Fruit fly (Drosophila melanogaster) ovary, adult (tissue): ENCODE data around the gene CG6244.

ENCODE experiments used
- CG17801 ChIP-seq: fragments of 200-800 bp; optimal IDR thresholded peaks from 2 replicates; lab custom pipeline; 2019; ENCODE audit warnings: missing biosample characterization, mild to moderate bottlenecking, missing genetic modification characterization, moderate library complexity; ENCODE audit not compliant: partially characterized antibody

CG6244 gene

dm6 chr3L:15802117-15802516 lies 6.0 kb upstream of the CG6244 start:
- TF ChIP-seq CG17801 (GFP tag; lab: Kevin White, UChicago): no peak

DNA sequence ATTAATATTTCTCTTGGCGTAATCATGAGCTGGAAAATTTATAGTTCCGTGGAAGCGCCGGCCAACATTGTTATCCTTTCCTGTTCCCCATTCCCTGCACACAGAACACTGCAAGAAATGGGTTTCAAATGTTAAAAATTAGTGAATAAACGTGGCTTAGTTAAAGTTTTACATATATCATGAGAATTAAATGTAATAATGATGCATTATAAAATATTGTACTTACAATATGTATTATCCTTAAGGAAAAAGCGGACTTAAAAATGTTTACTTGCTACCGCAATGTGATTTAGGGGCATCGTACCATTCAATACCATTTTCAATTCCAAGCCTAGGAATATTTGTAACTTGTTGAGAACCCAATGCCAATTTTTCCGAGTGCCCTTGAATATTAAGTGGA lies 5.5 kb upstream of the CG6244 start:
- TF ChIP-seq CG17801 (GFP tag; lab: Kevin White, UChicago): no peak

- TF ChIP-seq CG17801 (GFP tag; lab: Kevin White, UChicago): no peak
Measured at dm6 chr3L:15808667-15809066, 545 bp downstream of the CG6244 start.

dm6 chr3L:15809185-15809584 lies 1.1 kb downstream of the CG6244 start, which contains the start of gene CG13445:
TSS of gene CG13445 (plus strand) at chr3L:15809485.
- no peak for TF ChIP-seq CG17801 (GFP tag; lab: Kevin White, UChicago)

DNA sequence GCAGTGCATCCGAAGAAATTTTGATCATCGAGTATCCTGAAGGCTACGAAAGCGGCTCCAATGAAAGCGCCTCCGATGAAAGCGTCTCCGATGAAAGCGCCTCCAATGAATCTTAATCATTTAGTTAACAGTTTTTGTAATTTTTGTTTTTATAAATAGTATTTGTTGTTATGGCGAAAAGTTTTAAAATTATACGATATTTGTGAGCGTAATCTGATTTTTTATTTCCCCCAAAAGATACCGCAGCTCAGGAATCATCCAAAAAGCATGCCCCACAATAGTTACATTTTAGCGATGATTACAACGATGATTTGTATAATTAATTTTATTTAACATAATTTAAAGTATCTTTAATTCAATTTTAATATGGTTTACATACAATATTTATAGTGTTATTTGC lies 1.6 kb downstream of the CG6244 start:
- TF ChIP-seq CG17801 (GFP tag; lab: Kevin White, UChicago): no peak

DNA sequence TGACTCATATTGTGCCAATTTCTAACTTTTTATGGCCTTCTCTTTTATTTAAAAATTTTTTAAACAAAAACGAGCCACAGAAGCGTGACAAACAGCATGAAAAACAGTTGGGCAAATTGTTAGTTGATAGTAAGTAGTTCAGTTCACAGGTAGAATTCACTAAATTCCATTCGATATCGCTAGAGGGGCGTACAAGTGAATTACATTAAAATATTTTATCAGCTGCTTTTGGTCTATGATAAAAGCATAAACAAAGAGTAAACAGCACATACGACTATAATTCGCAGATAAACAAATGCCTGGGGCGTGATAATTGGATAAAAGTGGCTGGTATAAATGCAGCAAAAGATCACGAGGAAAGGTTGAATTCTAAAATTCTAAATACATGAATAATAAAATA lies 5.9 kb downstream of the CG6244 start:
- no peak for TF ChIP-seq CG17801 (GFP tag; lab: Kevin White, UChicago)

DNA sequence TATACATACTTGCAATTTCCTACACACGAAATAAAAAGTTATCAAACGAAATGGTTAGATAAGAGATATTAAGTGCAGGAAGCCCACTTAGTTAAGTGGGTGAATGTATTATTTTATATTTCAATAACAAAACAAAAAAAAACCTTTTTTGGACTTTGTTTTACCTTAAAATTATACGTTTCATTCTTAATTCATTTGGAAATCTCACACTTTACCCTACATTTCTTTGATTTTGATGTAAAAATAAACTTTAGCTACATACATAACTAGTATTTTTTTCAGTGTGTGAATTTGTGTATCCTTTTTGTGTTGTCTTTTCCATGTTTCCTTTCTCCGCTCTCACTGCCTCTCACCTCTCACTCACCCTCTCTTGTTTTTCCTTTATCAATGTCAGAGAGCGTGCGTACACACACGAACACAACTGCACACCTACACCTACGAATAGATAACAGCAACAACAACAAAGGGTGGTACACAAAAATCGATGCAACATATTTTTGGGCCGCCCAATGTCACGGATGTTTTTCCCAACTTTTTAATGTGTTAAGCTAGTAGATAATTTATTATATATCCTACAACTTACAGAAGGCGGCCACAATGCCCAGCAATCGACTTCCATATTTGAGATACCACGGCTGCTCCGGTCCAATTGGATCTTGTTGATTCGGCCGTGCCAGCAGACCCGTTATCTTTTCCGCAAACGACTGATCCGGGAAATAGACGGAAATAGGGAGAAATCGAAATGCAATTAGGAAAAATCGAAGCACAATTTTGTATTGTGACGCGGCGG lies 7.4 kb downstream of the CG6244 start:
- TF ChIP-seq CG17801 (GFP tag; lab: Kevin White, UChicago): peak; percentile 1

- TF ChIP-seq CG17801 (GFP tag; lab: Kevin White, UChicago): no peak
Measured at dm6 chr3L:15816143-15816487, 8.0 kb downstream of the CG6244 start, which contains the start of gene fwe. TSS of gene fwe (minus strand) at chr3L:15816410.

DNA sequence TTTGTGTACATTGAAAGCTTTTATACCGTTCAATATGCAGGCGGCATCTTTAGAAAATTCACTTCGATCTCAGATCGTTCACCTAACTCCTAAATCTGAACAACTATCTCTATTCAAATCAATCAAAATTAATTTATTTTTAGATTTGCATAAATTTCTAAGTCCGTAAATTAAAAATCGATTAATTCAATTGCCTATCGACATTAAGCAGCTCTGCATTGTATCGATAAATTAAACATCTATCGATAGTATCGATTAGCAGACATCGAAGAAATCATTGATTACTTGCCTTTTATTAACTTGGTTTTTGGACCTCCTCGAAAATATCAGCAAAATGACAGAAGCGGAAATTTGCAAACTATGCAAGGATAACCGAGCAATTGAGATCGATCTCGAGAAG lies 8.6 kb downstream of the CG6244 start, which contains the start of gene CkIIalpha-i1:
TSS of gene CkIIalpha-i1 (plus strand) at position 266 of the 400 bp plus-strand sequence.
- no peak for TF ChIP-seq CG17801 (GFP tag; lab: Kevin White, UChicago)

DNA sequence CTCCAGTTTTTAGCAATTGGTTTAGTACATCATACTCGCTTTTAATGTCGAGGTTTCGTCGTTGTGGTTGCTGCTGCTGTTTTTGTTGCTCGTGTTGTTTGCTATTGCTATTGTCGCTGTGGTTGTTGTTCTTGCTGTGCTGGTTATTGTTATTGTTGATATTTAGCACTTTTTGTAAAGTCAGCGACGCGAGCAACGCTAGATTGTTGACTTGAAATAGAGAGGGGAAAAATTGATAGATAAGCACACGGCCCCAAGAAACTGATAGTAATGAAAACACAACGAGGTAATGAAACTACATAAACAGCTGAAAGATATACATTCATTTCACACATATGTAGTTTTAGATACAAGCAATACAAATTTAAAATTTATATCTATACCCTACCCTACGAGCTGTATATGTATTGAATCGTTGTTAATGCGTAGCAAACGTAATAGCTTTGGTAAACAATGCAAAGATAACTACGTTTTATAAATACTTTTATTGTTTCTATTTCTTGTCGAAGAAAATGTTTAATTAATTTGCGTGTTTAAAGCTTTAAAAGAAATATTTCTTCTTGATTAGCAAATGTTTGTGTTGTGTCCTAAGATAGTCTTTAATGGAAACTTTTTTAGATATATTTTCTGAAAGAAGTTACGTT lies 15.8 kb downstream of the CG6244 start:
- no peak for TF ChIP-seq CG17801 (GFP tag; lab: Kevin White, UChicago)

DNA sequence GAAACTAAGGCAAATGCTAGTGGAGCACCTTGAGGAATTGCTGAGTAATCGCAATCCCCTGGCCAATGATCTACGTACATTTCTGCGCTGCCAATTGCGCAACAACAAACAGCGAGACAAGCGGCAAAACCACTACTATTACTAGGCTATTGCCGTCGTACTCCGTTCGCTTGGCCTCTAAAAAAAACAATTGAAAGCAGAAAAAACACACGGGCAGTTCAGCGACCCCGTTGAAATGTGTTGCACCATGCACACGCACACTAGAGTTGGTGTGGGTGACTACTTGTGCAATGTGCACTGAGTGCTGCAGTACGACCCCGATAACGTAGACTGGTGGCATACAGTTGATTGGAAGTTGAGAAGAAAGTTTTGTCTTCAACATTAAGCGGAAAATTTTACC lies 16.4 kb downstream of the CG6244 start:
- no peak for TF ChIP-seq CG17801 (GFP tag; lab: Kevin White, UChicago)

DNA sequence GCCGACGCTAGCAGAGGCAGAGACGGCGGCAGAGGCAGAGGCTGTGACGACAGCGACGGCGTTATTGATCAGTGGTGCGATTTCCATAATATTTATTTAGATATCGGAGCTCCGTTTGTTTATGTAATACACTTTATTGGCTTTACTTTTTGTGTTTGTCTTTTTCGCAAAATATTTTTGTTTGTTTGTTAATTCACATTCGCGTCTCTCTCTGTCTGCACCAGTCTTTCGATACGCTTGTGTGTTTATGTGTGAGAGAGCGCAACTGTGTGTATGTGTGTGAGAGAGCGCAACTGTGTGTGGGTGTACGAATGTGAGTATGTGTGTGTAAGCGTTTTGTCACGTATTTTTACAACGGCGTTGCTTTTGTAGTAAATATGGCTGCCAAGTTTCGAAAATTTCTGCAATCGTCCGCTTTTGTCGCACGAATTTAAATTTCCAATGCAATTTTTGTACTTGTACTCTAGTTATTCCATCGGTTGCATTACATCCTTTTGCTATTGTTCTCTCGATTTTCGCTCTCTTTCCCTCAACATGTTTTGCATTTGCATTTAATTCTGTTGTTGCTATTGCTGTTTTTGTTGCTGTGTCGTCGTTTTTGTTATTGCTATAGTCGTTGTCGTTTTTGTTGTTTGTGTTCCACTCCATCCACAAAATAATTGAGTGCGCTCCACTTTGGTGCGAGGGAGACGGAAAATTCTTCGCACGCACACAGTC lies 17.5 kb downstream of the CG6244 start:
- TF ChIP-seq CG17801 (GFP tag; lab: Kevin White, UChicago): peak; percentile 22

DNA sequence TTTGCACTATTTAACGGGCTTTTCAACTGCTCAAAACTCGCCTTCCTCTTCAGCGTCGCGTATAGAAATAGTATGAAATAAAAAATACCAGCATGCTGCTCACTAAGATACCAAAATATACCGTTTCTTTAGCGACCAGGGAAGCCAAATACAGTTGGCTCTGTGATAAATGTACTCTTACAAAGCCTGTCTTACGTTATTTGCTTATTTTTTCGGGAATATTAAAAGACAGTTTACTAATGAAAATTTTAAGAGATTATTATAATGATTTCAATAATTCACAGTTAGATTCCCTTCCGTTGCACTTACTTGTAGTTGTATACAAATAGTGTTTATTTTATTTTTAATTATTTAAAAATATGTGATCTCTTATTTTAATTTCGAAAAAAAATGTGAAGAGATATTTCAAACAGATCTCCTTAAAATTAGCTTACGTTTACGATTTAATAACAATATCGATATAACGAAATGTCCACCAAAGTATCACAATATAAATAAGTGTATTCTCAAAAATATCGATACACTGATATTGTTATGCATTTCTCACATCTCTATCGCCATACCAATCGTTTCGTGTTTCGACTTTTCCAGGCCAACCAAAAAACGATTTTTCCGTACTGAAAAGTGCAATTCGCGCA lies 18.3 kb downstream of the CG6244 start, which contains the start of the genes DCP2 and dbo:
TSS of gene DCP2 (minus strand) at position 77 of the 638 bp plus-strand sequence.
TSS of gene dbo (plus strand) at position 542 of the 638 bp plus-strand sequence.
- no peak for TF ChIP-seq CG17801 (GFP tag; lab: Kevin White, UChicago)

DNA sequence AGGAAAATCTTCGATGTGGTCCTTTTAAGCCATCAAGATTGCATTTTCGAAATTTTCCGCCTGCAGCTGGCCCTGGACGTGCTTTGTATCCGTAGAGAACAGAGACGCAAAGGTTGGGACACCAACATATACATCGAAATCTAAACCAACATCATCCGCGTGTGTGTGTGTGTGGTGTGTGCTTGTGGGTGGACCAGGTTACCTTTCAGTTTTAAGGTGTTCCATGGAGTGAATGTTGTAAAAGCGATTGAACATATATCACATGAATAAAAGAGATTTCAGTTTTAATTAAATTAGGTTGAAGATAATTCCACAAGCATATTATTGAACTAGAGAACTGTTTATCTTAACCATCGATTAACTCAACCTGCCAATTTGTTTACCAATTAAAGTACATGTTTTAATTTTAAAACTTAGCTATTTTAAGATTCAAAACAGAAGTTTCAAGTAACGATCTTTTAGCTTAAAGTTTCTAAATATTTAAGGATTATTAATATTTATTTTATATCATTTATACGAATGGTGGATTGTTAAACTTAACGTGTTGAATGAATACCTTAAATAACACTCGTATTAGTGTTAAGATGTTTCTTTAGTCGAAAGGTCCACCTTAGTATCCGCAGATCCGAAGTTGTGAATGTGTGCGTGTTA lies 19.0 kb downstream of the CG6244 start:
- TF ChIP-seq CG17801 (GFP tag; lab: Kevin White, UChicago): peak; percentile 86
